Fruit fly (Drosophila melanogaster) whole organism: ENCODE measurements around the gene SrpRbeta.

Experiments used
- CG8478 ChIP-seq: fragments of >200 bp; optimal IDR thresholded peaks from 2 replicates; lab custom pipeline; 2018; ENCODE audit warnings: inconsistent platforms
- Dll ChIP-seq: fragments of >200 bp; optimal IDR thresholded peaks from 2 replicates; lab custom pipeline; 2017
- psq ChIP-seq: fragments of >200 bp; optimal IDR thresholded peaks from 2 replicates; lab custom pipeline; 2017
- usp ChIP-seq: fragments of >200 bp; optimal IDR thresholded peaks from 2 replicates; lab custom pipeline; 2017; ENCODE audit warnings: missing biosample characterization, missing genetic modification characterization, mixed read lengths

DNA sequence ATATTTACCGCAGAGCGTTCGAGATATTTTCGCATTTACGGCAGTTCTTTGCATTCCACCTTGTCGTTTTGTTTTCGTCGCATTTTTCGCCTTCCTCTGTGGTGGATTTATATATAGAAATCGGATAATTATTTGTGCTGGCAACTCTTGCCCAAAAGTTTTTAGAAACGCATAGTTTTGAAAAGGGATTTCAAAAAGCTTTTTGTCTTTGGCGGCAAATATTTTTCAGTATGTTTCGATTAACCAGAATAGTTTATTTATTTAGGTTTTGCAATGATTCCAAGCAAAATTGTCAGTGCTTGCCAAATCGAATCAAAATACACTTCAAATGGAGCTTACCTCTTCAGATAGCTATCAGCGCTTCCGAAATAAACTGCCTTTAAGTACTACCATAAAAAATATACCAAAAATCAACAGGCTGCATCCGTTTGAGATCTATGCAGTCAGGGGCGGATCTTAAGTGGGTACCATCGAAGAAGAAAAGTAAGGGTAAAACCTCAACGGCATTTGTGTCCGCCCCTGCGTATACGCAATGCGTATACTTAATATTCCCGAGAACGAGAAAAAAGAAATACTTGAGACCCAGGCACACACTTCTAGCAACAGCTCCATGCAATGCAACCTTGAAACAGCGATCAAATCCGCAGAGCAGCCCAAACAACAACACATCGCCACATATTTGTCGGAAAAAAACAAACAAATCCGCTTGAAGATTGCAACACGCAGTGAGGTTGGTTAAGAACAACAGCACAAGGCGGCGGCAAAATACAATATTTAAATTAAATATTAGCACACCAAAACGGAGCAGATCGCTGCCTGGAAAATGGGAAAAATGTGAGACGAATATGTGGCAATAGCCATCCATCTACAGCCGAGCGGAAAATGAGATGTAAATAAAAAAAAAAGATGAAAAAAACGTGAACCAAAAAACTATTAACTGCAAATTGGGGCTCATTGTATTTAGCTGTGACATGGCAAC lies 29.9 kb upstream of the SrpRbeta start, which contains the start of gene CG13306:
- TF ChIP-seq Dll (lab: Kevin White, UChicago) (no peak), CG8478 (lab: Kevin White, UChicago) (no peak), psq (no peak), usp (GFP tag; lab: Kevin White, UChicago) (no peak)
